Fruit fly (Drosophila melanogaster) whole organism, wandering third instar larva: Measurements from ENCODE around the gene Rack1.

Source experiments
- Abd-B ChIP-seq: fragments of >200 bp; optimal IDR thresholded peaks from 2 replicates; lab custom pipeline; 2017; ENCODE audit warnings: missing biosample characterization, missing genetic modification characterization
- CG32264 ChIP-seq: fragments of 200-800 bp; sonication (Bioruptor generic); optimal IDR thresholded peaks from 2 replicates; lab custom pipeline; 2016; ENCODE audit warnings: missing biosample characterization, missing genetic modification characterization
- CG9705 ChIP-seq: fragments of 200-800 bp; sonication (Bioruptor generic); optimal IDR thresholded peaks from 2 replicates; lab custom pipeline; 2018; ENCODE audit warnings: missing biosample characterization, mild to moderate bottlenecking, missing genetic modification characterization
- Dfd ChIP-seq: fragments of >200 bp; optimal IDR thresholded peaks from 2 replicates; lab custom pipeline; 2017; ENCODE audit warnings: missing biosample characterization, missing genetic modification characterization
- Dif ChIP-seq: fragments of 200-275, 200-300 bp; sonication (Bioruptor generic); optimal IDR thresholded peaks from 2 replicates; lab custom pipeline; 2018; ENCODE audit warnings: missing biosample characterization, missing genetic modification characterization; ENCODE audit not compliant: partially characterized antibody
- Hnf4 ChIP-seq: fragments of 200-800 bp; sonication (Bioruptor generic); optimal IDR thresholded peaks from 2 replicates; lab custom pipeline; 2016; ENCODE audit warnings: missing biosample characterization, mild to moderate bottlenecking, missing genetic modification characterization
- Hr78 ChIP-seq: fragments of >200 bp; optimal IDR thresholded peaks from 2 replicates; lab custom pipeline; 2017; ENCODE audit warnings: missing biosample characterization, missing genetic modification characterization
- Hr83 ChIP-seq: fragments of 200-300 bp; sonication (Bioruptor generic); optimal IDR thresholded peaks from 2 replicates; lab custom pipeline; 2016; ENCODE audit warnings: missing biosample characterization, mild to moderate bottlenecking, missing genetic modification characterization, moderate library complexity; ENCODE audit not compliant: poor library complexity, severe bottlenecking
- Jra ChIP-seq: sonication (Bioruptor generic); optimal IDR thresholded peaks from 2 replicates; lab custom pipeline; 2016; ENCODE audit warnings: missing biosample characterization, missing genetic modification characterization
- Mio ChIP-seq: sonication (Bioruptor generic); optimal IDR thresholded peaks from 2 replicates; lab custom pipeline; 2016; ENCODE audit warnings: missing biosample characterization, missing genetic modification characterization
- Myc ChIP-seq: fragments of >200 bp; optimal IDR thresholded peaks from 2 replicates; lab custom pipeline; 2017
- N ChIP-seq: fragments of >200 bp; optimal IDR thresholded peaks from 2 replicates; lab custom pipeline; 2018; ENCODE audit warnings: missing biosample characterization, missing external identifiers, missing genetic modification characterization
- OdsH ChIP-seq: fragments of 200-800 bp; sonication (Bioruptor generic); optimal IDR thresholded peaks from 2 replicates; lab custom pipeline; 2016; ENCODE audit warnings: missing biosample characterization, mild to moderate bottlenecking, missing genetic modification characterization
- Rel ChIP-seq, 2 experiments: fragments of 200-800 bp; sonication (Bioruptor generic) in 1 of 2; optimal IDR thresholded peaks; 2 replicates in 1 of 2; 3 replicates in 1 of 2; lab custom pipeline; 2016 to 2019; ENCODE audit warnings: mild to moderate bottlenecking in 2 of 2, missing biosample characterization in 2 of 2, missing genetic modification characterization in 2 of 2, moderate library complexity in 1 of 2
- Sp1 ChIP-seq: fragments of 200-800 bp; sonication (Bioruptor generic); optimal IDR thresholded peaks from 3 replicates; lab custom pipeline; 2019; ENCODE audit warnings: missing biosample characterization, mild to moderate bottlenecking, missing genetic modification characterization, moderate library complexity
- br ChIP-seq: fragments of 200-800 bp; sonication (Bioruptor generic); optimal IDR thresholded peaks from 2 replicates; lab custom pipeline; 2016; ENCODE audit warnings: missing biosample characterization, missing genetic modification characterization
- brk ChIP-seq: fragments of 200-800 bp; sonication (Bioruptor generic); optimal IDR thresholded peaks from 2 replicates; lab custom pipeline; 2016; ENCODE audit warnings: missing biosample characterization, mild to moderate bottlenecking, missing genetic modification characterization
- dl ChIP-seq, 2 experiments: fragments of 175-275, 200-275 bp in 1 of 2; fragments of 200-275 bp in 1 of 2; sonication (Bioruptor generic); optimal IDR thresholded peaks; lab custom pipeline; 2018; ENCODE audit warnings: mild to moderate bottlenecking in 2 of 2, missing biosample characterization in 2 of 2, missing genetic modification characterization in 2 of 2, moderate library complexity in 2 of 2; ENCODE audit not compliant: partially characterized antibody in 2 of 2, insufficient read depth in 1 of 2
- dmrt93B ChIP-seq: fragments of 200-800 bp; sonication (Bioruptor generic); optimal IDR thresholded peaks from 2 replicates; lab custom pipeline; 2018; ENCODE audit warnings: missing biosample characterization, mild to moderate bottlenecking, missing genetic modification characterization
- ey ChIP-seq: fragments of 200-800 bp; sonication (Bioruptor generic); optimal IDR thresholded peaks from 2 replicates; lab custom pipeline; 2016; ENCODE audit warnings: missing biosample characterization, missing genetic modification characterization
- foxo ChIP-seq, 2 experiments: fragments of 200-800 bp; sonication (Bioruptor generic); optimal IDR thresholded peaks; 2 replicates in 1 of 2; 3 replicates in 1 of 2; lab custom pipeline; 2016 to 2017; ENCODE audit warnings: missing biosample characterization in 2 of 2, missing genetic modification characterization in 2 of 2
- fru ChIP-seq: fragments of 200-800 bp; sonication (Bioruptor generic); optimal IDR thresholded peaks from 3 replicates; lab custom pipeline; 2016; ENCODE audit warnings: missing biosample characterization, mild to moderate bottlenecking, missing genetic modification characterization
- h ChIP-seq: fragments of 200-800 bp; sonication (Bioruptor generic); optimal IDR thresholded peaks from 3 replicates; lab custom pipeline; 2016; ENCODE audit warnings: missing biosample characterization, mild to moderate bottlenecking, missing genetic modification characterization
- psq ChIP-seq: fragments of 200-800 bp; sonication (Bioruptor generic); optimal IDR thresholded peaks from 3 replicates; lab custom pipeline; 2017; ENCODE audit warnings: missing biosample characterization, mild to moderate bottlenecking, missing genetic modification characterization, moderate library complexity
- rgr ChIP-seq: fragments of 200-800 bp; sonication (Bioruptor generic); optimal IDR thresholded peaks from 3 replicates; lab custom pipeline; 2016; ENCODE audit warnings: missing biosample characterization, mild to moderate bottlenecking, missing genetic modification characterization
- sage ChIP-seq: fragments of 200-800 bp; sonication (Bioruptor generic); optimal IDR thresholded peaks from 2 replicates; lab custom pipeline; 2016; ENCODE audit warnings: missing biosample characterization, mild to moderate bottlenecking, missing genetic modification characterization
- sv ChIP-seq: fragments of 200-800 bp; sonication (Bioruptor generic); optimal IDR thresholded peaks from 3 replicates; lab custom pipeline; 2016; ENCODE audit warnings: missing biosample characterization, missing genetic modification characterization
- tai ChIP-seq: sonication (Bioruptor generic); optimal IDR thresholded peaks from 2 replicates; lab custom pipeline; 2016; ENCODE audit warnings: missing biosample characterization, missing genetic modification characterization
- woc ChIP-seq: sonication (Bioruptor generic); optimal IDR thresholded peaks from 2 replicates; lab custom pipeline; 2016; ENCODE audit warnings: missing biosample characterization, mild to moderate bottlenecking, missing genetic modification characterization

Gene Rack1

dm6 chr2L:7820851-7821250, 6.3 kb downstream of the Rack1 start, which contains the start of gene CG7115:
Gene CG7115 (plus strand): TSS chr2L:7821151.
- TF ChIP-seq dl (GFP tag; optimal IDR thresholded peaks at IDR 0.05; lab: Kevin White, UChicago; ENCODE audit: insufficient read depth in 1 of 2, partially characterized antibody in 2 of 2) (no peak), Abd-B (GFP tag; lab: Kevin White, UChicago) (no peak), fru (GFP tag; lab: Kevin White, UChicago) (no peak), Dif (no peak), Myc (no peak), Hr78 (GFP tag; lab: Kevin White, UChicago) (no peak), h (GFP tag; lab: Kevin White, UChicago) (no peak), CG32264 (GFP tag; lab: Kevin White, UChicago) (no peak), psq (GFP tag; lab: Kevin White, UChicago) (no peak), Dfd (GFP tag; lab: Kevin White, UChicago) (no peak), rgr (GFP tag; lab: Kevin White, UChicago) (no peak), Mio (GFP tag; lab: Kevin White, UChicago) (no peak), Rel (GFP tag; optimal IDR thresholded peaks at IDR 0.05; lab: Kevin White, UChicago) (no peak), Rel (tag; optimal IDR thresholded peaks at IDR 0.05; lab: Kevin White, UChicago) (no peak), Hnf4 (GFP tag; lab: Kevin White, UChicago) (no peak), Jra (GFP tag; lab: Kevin White, UChicago) (no peak), br (GFP tag; lab: Kevin White, UChicago) (no peak), foxo (GFP tag; optimal IDR thresholded peaks at IDR 0.05; lab: Kevin White, UChicago) (no peak), Sp1 (GFP tag; lab: Kevin White, UChicago) (no peak), dmrt93B (GFP tag; lab: Kevin White, UChicago) (no peak)

DNA sequence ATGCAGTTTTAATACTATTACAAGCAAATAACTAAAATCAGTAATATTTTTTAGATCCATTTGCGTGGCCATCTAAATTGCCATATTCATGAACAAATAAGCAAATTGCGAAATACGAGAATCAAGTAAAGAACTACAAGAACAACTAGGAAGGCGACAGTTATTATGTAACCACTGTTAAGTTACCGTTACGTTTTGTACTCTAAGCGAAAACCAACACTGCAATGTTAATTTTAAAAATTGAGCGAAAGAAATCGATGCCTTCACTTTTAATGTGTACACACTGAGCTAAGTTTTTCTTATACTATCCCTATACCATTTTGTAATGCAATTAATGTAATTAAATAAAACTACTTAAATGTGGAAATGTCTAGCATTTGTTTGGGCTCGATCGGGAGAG, 6.7 kb downstream of the Rack1 start:
- TF ChIP-seq tai (GFP tag; lab: Kevin White, UChicago) (no peak), psq (GFP tag; lab: Kevin White, UChicago) (no peak), sv (no peak), Hr78 (GFP tag; lab: Kevin White, UChicago) (no peak), CG32264 (GFP tag; lab: Kevin White, UChicago) (no peak), Myc (no peak), foxo (GFP tag; optimal IDR thresholded peaks at IDR 0.05; lab: Kevin White, UChicago) (no peak), OdsH (GFP tag; lab: Kevin White, UChicago) (no peak), fru (GFP tag; lab: Kevin White, UChicago) (no peak), N (no peak), Rel (GFP tag; optimal IDR thresholded peaks at IDR 0.05; lab: Kevin White, UChicago) (no peak), Rel (tag; optimal IDR thresholded peaks at IDR 0.05; lab: Kevin White, UChicago) (no peak)
- TF ChIP-seq, all 38 proteins: peak for 0

- TF ChIP-seq fru (GFP tag; lab: Kevin White, UChicago) (no peak), CG9705 (GFP tag; lab: Kevin White, UChicago) (peak; percentile 47), sage (GFP tag; lab: Kevin White, UChicago) (peak; percentile 19), OdsH (GFP tag; lab: Kevin White, UChicago) (peak; percentile 2), rgr (GFP tag; lab: Kevin White, UChicago) (peak; percentile 20), br (GFP tag; lab: Kevin White, UChicago) (no peak), Abd-B (GFP tag; lab: Kevin White, UChicago) (no peak), woc (GFP tag; lab: Kevin White, UChicago) (no peak), dmrt93B (GFP tag; lab: Kevin White, UChicago) (no peak), sv (peak; percentile 6), h (GFP tag; lab: Kevin White, UChicago) (peak; percentile 65), Mio (GFP tag; lab: Kevin White, UChicago) (no peak), dl (GFP tag; optimal IDR thresholded peaks at IDR 0.05; lab: Kevin White, UChicago; ENCODE audit: insufficient read depth in 1 of 2, partially characterized antibody in 2 of 2) (no peak), Hr83 (GFP tag; lab: Kevin White, UChicago) (peak; percentile 88), Rel (GFP tag; optimal IDR thresholded peaks at IDR 0.05; lab: Kevin White, UChicago) (no peak), Rel (tag; optimal IDR thresholded peaks at IDR 0.05; lab: Kevin White, UChicago) (no peak), Myc (no peak), Dfd (GFP tag; lab: Kevin White, UChicago) (no peak), brk (no peak)
Observed at dm6 chr2L:7813357-7813756, 13.8 kb downstream of the Rack1 start.

- TF ChIP-seq OdsH (GFP tag; lab: Kevin White, UChicago) (no peak), tai (GFP tag; lab: Kevin White, UChicago) (no peak), N (no peak), fru (GFP tag; lab: Kevin White, UChicago) (peak; percentile 0), br (GFP tag; lab: Kevin White, UChicago) (no peak), woc (GFP tag; lab: Kevin White, UChicago) (no peak), Myc (no peak), ey (GFP tag; lab: Kevin White, UChicago) (no peak)
Observed at dm6 chr2L:7812555-7813339, 14.4 kb downstream of the Rack1 start.
